Fruit fly (Drosophila melanogaster): ENCODE results near the gene Noc1.
A peak's percentile ranks its signal among the peaks of the same experiment; 100 is the strongest.

dm6 chr3L:11113198-11114197, 38.9 kb downstream of the Noc1 start, which contains the start of gene Sod1:
- TF ChIP-seq Myc (optimal IDR thresholded peaks at IDR 0.05) (no peak), jim (GFP tag; optimal IDR thresholded peaks at IDR 0.05) (no peak), usp (GFP tag; optimal IDR thresholded peaks at IDR 0.05) (no peak), Vsx2 (GFP tag; optimal IDR thresholded peaks at IDR 0.05; ENCODE audit: partially characterized antibody) (no peak), psq (GFP tag; optimal IDR thresholded peaks at IDR 0.05) (no peak), Dfd (GFP tag; optimal IDR thresholded peaks at IDR 0.05) (no peak), Mio (GFP tag; optimal IDR thresholded peaks at IDR 0.05) (no peak), dsf (GFP tag; optimal IDR thresholded peaks at IDR 0.05; ENCODE audit: borderline replicate concordance) (no peak), h (GFP tag; optimal IDR thresholded peaks at IDR 0.05) (no peak), rgr (GFP tag; optimal IDR thresholded peaks at IDR 0.05) (peak; percentile 19), Sp1 (GFP tag; optimal IDR thresholded peaks at IDR 0.05) (no peak), Abd-B (GFP tag; optimal IDR thresholded peaks at IDR 0.05) (no peak), woc (GFP tag; optimal IDR thresholded peaks at IDR 0.05) (no peak)

Data from whole organism, wandering third instar larva.